Worm (Caenorhabditis elegans): Measurements from ENCODE around the gene srh-281.

srh-281 gene

ce11 chrV:16171721-16172120, 18.9 kb upstream of the srh-281 start, which contains the start of gene K05D4.9:
K05D4.9 (minus strand) TSS chrV:16171821.
- TF ChIP-seq lin-1 (GFP tag; IDR thresholded peaks at IDR 0.05) (no peak), daf-19 (GFP tag; conservative IDR thresholded peaks at IDR 0.05) (no peak), T20F7.1 (GFP tag; optimal IDR thresholded peaks at IDR 0.05) (no peak), unc-62 (GFP tag; optimal IDR thresholded peaks at IDR 0.05 in 1 of 2) (peak in 1 of 2 experiments; percentile 41), unc-62 (tag; optimal IDR thresholded peaks at IDR 0.05) (no peak), gei-8 (GFP tag; optimal IDR thresholded peaks at IDR 0.05) (no peak), spr-3 (GFP tag; optimal IDR thresholded peaks at IDR 0.05) (no peak)

- TF ChIP-seq spr-3 (GFP tag; optimal IDR thresholded peaks at IDR 0.05) (no peak), nhr-237 (tag; optimal IDR thresholded peaks at IDR 0.05) (no peak)
Measured at ce11 chrV:16174109-16174508, 16.5 kb upstream of the srh-281 start.

ce11 chrV:16175227-16175626, 15.4 kb upstream of the srh-281 start:
- no peak for TF ChIP-seq daf-16 (GFP tag; optimal IDR thresholded peaks at IDR 0.05)
- peak; percentile 77 for TF ChIP-seq daf-16 (tag; optimal IDR thresholded peaks at IDR 0.05)
- TF ChIP-seq nhr-28 (tag; optimal IDR thresholded peaks at IDR 0.05), result peak; percentile 58
- TF ChIP-seq pqm-1 (tag; optimal IDR thresholded peaks at IDR 0.05), result peak; percentile 59
- TF ChIP-seq ztf-11 (tag; optimal IDR thresholded peaks at IDR 0.05), result no peak
- peak; percentile 44; the same call in 1 of the 2 replicates for TF ChIP-seq php-3 (GFP tag; IDR thresholded peaks at IDR 0.05)

ce11 chrV:16175757-16176156, 14.8 kb upstream of the srh-281 start, which contains the start of gene cyp-33D1:
cyp-33D1 (minus strand) TSS chrV:16175857.
- TF ChIP-seq fos-1 (tag; optimal IDR thresholded peaks at IDR 0.05), result no peak
- TF ChIP-seq zfp-3 (GFP tag; conservative IDR thresholded peaks at IDR 0.05), result no peak
- no peak for TF ChIP-seq lim-7 (GFP tag; IDR thresholded peaks at IDR 0.05)
- TF ChIP-seq gei-8 (GFP tag; optimal IDR thresholded peaks at IDR 0.05), result no peak
- TF ChIP-seq cey-2 (tag; optimal IDR thresholded peaks at IDR 0.05; ENCODE audit: borderline replicate concordance, insufficient read depth), result no peak
- TF ChIP-seq nhr-48 (tag; optimal IDR thresholded peaks at IDR 0.05), result no peak
- TF ChIP-seq hif-1 (tag; optimal IDR thresholded peaks at IDR 0.05), result no peak

DNA sequence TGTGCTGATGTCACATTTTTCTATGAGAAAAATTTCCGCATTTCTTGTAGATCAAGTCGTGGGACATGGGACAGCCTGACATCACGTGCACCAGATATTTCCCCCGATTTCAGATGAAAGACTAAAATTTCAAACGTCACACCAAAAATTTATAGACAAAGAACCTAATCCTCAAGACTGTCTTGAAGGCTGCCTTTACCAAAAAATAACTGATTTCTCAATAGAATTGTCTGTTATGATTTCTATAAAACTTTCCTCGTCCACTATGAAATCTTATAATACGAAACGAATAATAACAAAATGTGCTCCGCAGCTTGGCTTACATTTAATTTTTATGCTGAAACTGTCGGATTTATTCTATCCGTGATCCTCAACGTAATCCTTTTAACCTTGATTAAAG, 10.2 kb upstream of the srh-281 start, which contains the start of gene str-106:
str-106 (plus strand) TSS at position 301 of the 400 bp plus-strand sequence.
- TF ChIP-seq attf-4 (tag; optimal IDR thresholded peaks at IDR 0.05) (no peak), jun-1 (tag; optimal IDR thresholded peaks at IDR 0.05) (no peak), mep-1 (tag; optimal IDR thresholded peaks at IDR 0.05) (no peak), nhr-6 (tag; optimal IDR thresholded peaks at IDR 0.05) (no peak), nhr-10 (tag; optimal IDR thresholded peaks at IDR 0.05) (no peak), F37D6.2 (tag; optimal IDR thresholded peaks at IDR 0.05) (no peak), F44E2.7 (GFP tag; IDR thresholded peaks at IDR 0.05) (no peak), nhr-77 (tag; optimal IDR thresholded peaks at IDR 0.05) (no peak), ceh-82 (tag; optimal IDR thresholded peaks at IDR 0.05) (no peak), Y48G9A.11 (GFP tag; IDR thresholded peaks at IDR 0.05) (no peak)

DNA sequence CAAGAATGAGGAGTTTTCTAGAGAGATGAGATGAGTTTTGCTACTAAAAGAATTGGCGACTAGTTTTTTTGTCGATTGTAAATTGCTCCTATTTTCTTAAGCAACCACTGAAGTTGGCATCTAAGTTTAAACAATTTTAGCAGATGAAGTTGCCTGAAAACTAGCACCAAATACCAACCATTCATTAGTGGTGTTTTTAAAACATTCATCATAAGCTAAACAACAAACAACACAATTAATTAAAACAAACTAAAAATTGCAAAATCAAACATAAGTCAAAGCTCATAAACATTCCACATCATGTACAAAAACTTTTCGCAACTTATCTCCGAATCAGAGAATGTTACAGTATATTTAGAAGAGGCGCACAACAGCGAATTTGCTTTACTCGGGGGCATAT, 8.5 kb upstream of the srh-281 start, which contains the start of gene srz-13:
srz-13 (plus strand) TSS at position 301 of the 400 bp plus-strand sequence.
- TF ChIP-seq aha-1 (tag), result no peak
- TF ChIP-seq daf-12 (tag; optimal IDR thresholded peaks at IDR 0.05), result no peak
- TF ChIP-seq hmg-1.1 (GFP tag; IDR thresholded peaks at IDR 0.05), result no peak
- TF ChIP-seq mep-1 (tag; optimal IDR thresholded peaks at IDR 0.05), result no peak

Data from whole organism, L4 larva.